Fruit fly (Drosophila melanogaster): ENCODE results near the gene CG12746.
A peak's percentile ranks its signal among the peaks of the same experiment; 100 is the strongest.

CG12746 gene

DNA sequence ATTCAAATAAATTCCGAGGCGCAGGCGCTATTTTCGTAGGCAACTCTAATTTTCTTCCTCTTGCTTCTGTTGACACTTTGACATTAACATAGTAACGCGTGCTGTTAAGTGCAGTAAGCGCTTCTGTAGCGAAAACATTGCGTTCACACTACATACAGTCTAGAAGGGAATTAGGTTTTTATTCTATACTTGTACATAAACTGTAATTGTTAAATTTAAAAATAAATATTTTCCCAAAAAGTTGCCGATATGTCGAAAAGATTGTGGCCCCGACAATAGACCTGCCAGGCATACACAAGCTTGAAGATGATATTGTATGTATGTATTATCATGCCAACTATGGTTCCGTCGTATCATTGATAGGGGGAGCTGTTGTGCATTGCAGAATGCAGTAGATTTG lies 41.8 kb downstream of the CG12746 start, which contains the start of gene asl (continued):
- TF ChIP-seq CG31365 (tag; optimal IDR thresholded peaks at IDR 0.05) (no peak), fu2 (GFP tag; optimal IDR thresholded peaks at IDR 0.05) (peak; percentile 31), Dp (GFP tag; optimal IDR thresholded peaks at IDR 0.05) (peak; percentile 84), fd102C (GFP tag; optimal IDR thresholded peaks at IDR 0.05) (peak; percentile 35), lbe (GFP tag; optimal IDR thresholded peaks at IDR 0.05) (peak; percentile 41), amos (GFP tag; IDR thresholded peaks at IDR 0.05; ENCODE audit: partially characterized antibody) (no peak), CG15073 (GFP tag; optimal IDR thresholded peaks at IDR 0.05) (no peak), p53 (GFP tag; optimal IDR thresholded peaks at IDR 0.05) (no peak), Aef1 (GFP tag; IDR thresholded peaks at IDR 0.05) (no peak; the same call in 2 of the 3 replicates), Rfx (GFP tag; IDR thresholded peaks at IDR 0.05) (peak; percentile 79), CG12391 (tag; optimal IDR thresholded peaks at IDR 0.05) (peak; percentile 78), Hsf (GFP tag; optimal IDR thresholded peaks at IDR 0.05) (peak; percentile 64), ash1 (GFP tag; optimal IDR thresholded peaks at IDR 0.05) (no peak), lilli (GFP tag; optimal IDR thresholded peaks at IDR 0.05) (peak; percentile 76), CG13894 (tag; optimal IDR thresholded peaks at IDR 0.05) (peak; percentile 68), CG6791 (GFP tag; IDR thresholded peaks at IDR 0.05; ENCODE audit: partially characterized antibody) (peak; percentile 57; the same call in 1 of the 3 replicates), sc (optimal IDR thresholded peaks at IDR 0.05) (no peak), sc (GFP tag; optimal IDR thresholded peaks at IDR 0.05) (no peak), ssp (GFP tag; IDR thresholded peaks at IDR 0.05) (peak; percentile 96), CG32532 (GFP tag; IDR thresholded peaks at IDR 0.05) (peak; percentile 76), danr (GFP tag; IDR thresholded peaks at IDR 0.05) (no peak), hth (optimal IDR thresholded peaks at IDR 0.05) (no peak), Hr78 (GFP tag; optimal IDR thresholded peaks at IDR 0.05) (peak in 1 of 2 experiments; percentile 65), eve (GFP tag; optimal IDR thresholded peaks at IDR 0.05) (no peak), Elba2 (GFP tag; optimal IDR thresholded peaks at IDR 0.05) (peak; percentile 96), PHDP (tag; optimal IDR thresholded peaks at IDR 0.05) (peak; percentile 63), Nf-YB (GFP tag; optimal IDR thresholded peaks at IDR 0.05) (peak; percentile 33), crc (GFP tag; optimal IDR thresholded peaks at IDR 0.05) (peak; percentile 49), HmgZ (tag; optimal IDR thresholded peaks at IDR 0.05) (peak; percentile 76), CG4282 (GFP tag; optimal IDR thresholded peaks at IDR 0.05) (no peak), Hmx (GFP tag; optimal IDR thresholded peaks at IDR 0.05) (no peak), CG18262 (tag; optimal IDR thresholded peaks at IDR 0.05) (peak; percentile 61), CG1832 (GFP tag; optimal IDR thresholded peaks at IDR 0.05) (no peak), CG17612 (GFP tag; IDR thresholded peaks at IDR 0.05) (no peak), Stat92E (GFP tag; optimal IDR thresholded peaks at IDR 0.05) (no peak), Rx (GFP tag; IDR thresholded peaks at IDR 0.05) (peak; percentile 51), Hand (GFP tag; optimal IDR thresholded peaks at IDR 0.05) (no peak), gt (GFP tag; IDR thresholded peaks at IDR 0.05) (no peak), tx (GFP tag; optimal IDR thresholded peaks at IDR 0.05) (peak; percentile 35), sens (GFP tag) (peak; percentile 93), CG1233 (GFP tag; optimal IDR thresholded peaks at IDR 0.05) (peak; percentile 49), CG6689 (GFP tag; IDR thresholded peaks at IDR 0.05) (peak; percentile 67), nerfin-2 (GFP tag; IDR thresholded peaks at IDR 0.05; ENCODE audit: partially characterized antibody) (no peak), chif (GFP tag; optimal IDR thresholded peaks at IDR 0.05) (peak; percentile 8 to 59), CG5245 (GFP tag; optimal IDR thresholded peaks at IDR 0.05) (peak; percentile 16), zfh1 (GFP tag; IDR thresholded peaks at IDR 0.05) (peak; percentile 53; the same call in 1 of the 3 replicates), chn (GFP tag; optimal IDR thresholded peaks at IDR 0.05) (peak; percentile 76), sisA (GFP tag; IDR thresholded peaks at IDR 0.05) (peak; percentile 49; the same call in 1 of the 2 replicates), gce (GFP tag; IDR thresholded peaks at IDR 0.05) (0 out of 3 replicates have a peak, but pooled peaks have one; percentile 50), Ptx1 (GFP tag; IDR thresholded peaks at IDR 0.05) (peak; percentile 65), CG10462 (GFP tag; optimal IDR thresholded peaks at IDR 0.05) (peak; percentile 8), CG31388 (GFP tag; optimal IDR thresholded peaks at IDR 0.05) (no peak)

Data from whole organism, embryonic.